Fruit fly (Drosophila melanogaster) whole organism, wandering third instar larva: ENCODE data around the gene Ir10a.
A peak's percentile ranks its signal among the peaks of the same experiment; 100 is the strongest.

Experiments
- Abd-B ChIP-seq: fragments of >200 bp; optimal IDR thresholded peaks from 2 replicates; lab custom pipeline; 2017; ENCODE audit warnings: missing biosample characterization, missing genetic modification characterization
- CG32264 ChIP-seq: fragments of 200-800 bp; sonication (Bioruptor generic); optimal IDR thresholded peaks from 2 replicates; lab custom pipeline; 2016; ENCODE audit warnings: missing biosample characterization, missing genetic modification characterization
- CG9705 ChIP-seq: fragments of 200-800 bp; sonication (Bioruptor generic); optimal IDR thresholded peaks from 2 replicates; lab custom pipeline; 2018; ENCODE audit warnings: missing biosample characterization, mild to moderate bottlenecking, missing genetic modification characterization
- CrebA ChIP-seq: fragments of 200-800 bp; sonication (Bioruptor generic); optimal IDR thresholded peaks from 2 replicates; lab custom pipeline; 2016; ENCODE audit warnings: missing biosample characterization, mild to moderate bottlenecking, missing genetic modification characterization, borderline replicate concordance
- Dfd ChIP-seq: fragments of >200 bp; optimal IDR thresholded peaks from 2 replicates; lab custom pipeline; 2017; ENCODE audit warnings: missing biosample characterization, missing genetic modification characterization
- Dif ChIP-seq: fragments of 200-275, 200-300 bp; sonication (Bioruptor generic); optimal IDR thresholded peaks from 2 replicates; lab custom pipeline; 2018; ENCODE audit warnings: missing biosample characterization, missing genetic modification characterization; ENCODE audit not compliant: partially characterized antibody
- GATAd ChIP-seq: sonication (Bioruptor generic); optimal IDR thresholded peaks from 2 replicates; lab custom pipeline; 2016; ENCODE audit warnings: missing biosample characterization, missing genetic modification characterization
- HLH106 ChIP-seq: fragments of 200-800 bp; optimal IDR thresholded peaks from 3 replicates; lab custom pipeline; 2019; ENCODE audit warnings: missing biosample characterization, mild to moderate bottlenecking, missing genetic modification characterization, moderate library complexity
- Hnf4 ChIP-seq: fragments of 200-800 bp; sonication (Bioruptor generic); optimal IDR thresholded peaks from 2 replicates; lab custom pipeline; 2016; ENCODE audit warnings: missing biosample characterization, mild to moderate bottlenecking, missing genetic modification characterization
- Hr78 ChIP-seq: fragments of >200 bp; optimal IDR thresholded peaks from 2 replicates; lab custom pipeline; 2017; ENCODE audit warnings: missing biosample characterization, missing genetic modification characterization
- Hr83 ChIP-seq: fragments of 200-300 bp; sonication (Bioruptor generic); optimal IDR thresholded peaks from 2 replicates; lab custom pipeline; 2016; ENCODE audit warnings: missing biosample characterization, mild to moderate bottlenecking, missing genetic modification characterization, moderate library complexity; ENCODE audit not compliant: poor library complexity, severe bottlenecking
- Jra ChIP-seq: sonication (Bioruptor generic); optimal IDR thresholded peaks from 2 replicates; lab custom pipeline; 2016; ENCODE audit warnings: missing biosample characterization, missing genetic modification characterization
- Mio ChIP-seq: sonication (Bioruptor generic); optimal IDR thresholded peaks from 2 replicates; lab custom pipeline; 2016; ENCODE audit warnings: missing biosample characterization, missing genetic modification characterization
- Myc ChIP-seq: fragments of >200 bp; optimal IDR thresholded peaks from 2 replicates; lab custom pipeline; 2017
- N ChIP-seq: fragments of >200 bp; optimal IDR thresholded peaks from 2 replicates; lab custom pipeline; 2018; ENCODE audit warnings: missing biosample characterization, missing external identifiers, missing genetic modification characterization
- OdsH ChIP-seq: fragments of 200-800 bp; sonication (Bioruptor generic); optimal IDR thresholded peaks from 2 replicates; lab custom pipeline; 2016; ENCODE audit warnings: missing biosample characterization, mild to moderate bottlenecking, missing genetic modification characterization
- Rel ChIP-seq, 2 experiments: fragments of 200-800 bp; sonication (Bioruptor generic) in 1 of 2; optimal IDR thresholded peaks; 2 replicates in 1 of 2; 3 replicates in 1 of 2; lab custom pipeline; 2016 to 2019; ENCODE audit warnings: mild to moderate bottlenecking in 2 of 2, missing biosample characterization in 2 of 2, missing genetic modification characterization in 2 of 2, moderate library complexity in 1 of 2
- Sp1 ChIP-seq: fragments of 200-800 bp; sonication (Bioruptor generic); optimal IDR thresholded peaks from 3 replicates; lab custom pipeline; 2019; ENCODE audit warnings: missing biosample characterization, mild to moderate bottlenecking, missing genetic modification characterization, moderate library complexity
- Vsx2 ChIP-seq: fragments of 200-300, 225-300 bp; sonication (Bioruptor generic); optimal IDR thresholded peaks from 2 replicates; lab custom pipeline; 2018; ENCODE audit warnings: missing biosample characterization, missing genetic modification characterization; ENCODE audit not compliant: partially characterized antibody
- br ChIP-seq: fragments of 200-800 bp; sonication (Bioruptor generic); optimal IDR thresholded peaks from 2 replicates; lab custom pipeline; 2016; ENCODE audit warnings: missing biosample characterization, missing genetic modification characterization
- brk ChIP-seq: fragments of 200-800 bp; sonication (Bioruptor generic); optimal IDR thresholded peaks from 2 replicates; lab custom pipeline; 2016; ENCODE audit warnings: missing biosample characterization, mild to moderate bottlenecking, missing genetic modification characterization
- dl ChIP-seq, 2 experiments: fragments of 175-275, 200-275 bp in 1 of 2; fragments of 200-275 bp in 1 of 2; sonication (Bioruptor generic); optimal IDR thresholded peaks; lab custom pipeline; 2018; ENCODE audit warnings: mild to moderate bottlenecking in 2 of 2, missing biosample characterization in 2 of 2, missing genetic modification characterization in 2 of 2, moderate library complexity in 2 of 2; ENCODE audit not compliant: partially characterized antibody in 2 of 2, insufficient read depth in 1 of 2
- dmrt93B ChIP-seq: fragments of 200-800 bp; sonication (Bioruptor generic); optimal IDR thresholded peaks from 2 replicates; lab custom pipeline; 2018; ENCODE audit warnings: missing biosample characterization, mild to moderate bottlenecking, missing genetic modification characterization
- dsf ChIP-seq: sonication (Bioruptor generic); optimal IDR thresholded peaks from 2 replicates; lab custom pipeline; 2016; ENCODE audit warnings: missing biosample characterization, missing genetic modification characterization, borderline replicate concordance
- ey ChIP-seq: fragments of 200-800 bp; sonication (Bioruptor generic); optimal IDR thresholded peaks from 2 replicates; lab custom pipeline; 2016; ENCODE audit warnings: missing biosample characterization, missing genetic modification characterization
- foxo ChIP-seq, 2 experiments: fragments of 200-800 bp; sonication (Bioruptor generic); optimal IDR thresholded peaks; 2 replicates in 1 of 2; 3 replicates in 1 of 2; lab custom pipeline; 2016 to 2017; ENCODE audit warnings: missing biosample characterization in 2 of 2, missing genetic modification characterization in 2 of 2
- fru ChIP-seq: fragments of 200-800 bp; sonication (Bioruptor generic); optimal IDR thresholded peaks from 3 replicates; lab custom pipeline; 2016; ENCODE audit warnings: missing biosample characterization, mild to moderate bottlenecking, missing genetic modification characterization
- h ChIP-seq: fragments of 200-800 bp; sonication (Bioruptor generic); optimal IDR thresholded peaks from 3 replicates; lab custom pipeline; 2016; ENCODE audit warnings: missing biosample characterization, mild to moderate bottlenecking, missing genetic modification characterization
- jim ChIP-seq: fragments of 175-275, 200-325 bp; sonication (Bioruptor generic); optimal IDR thresholded peaks from 2 replicates; lab custom pipeline; 2016; ENCODE audit warnings: missing biosample characterization, mild to moderate bottlenecking, missing genetic modification characterization
- lola ChIP-seq: fragments of >200 bp; optimal IDR thresholded peaks from 2 replicates; lab custom pipeline; 2017; ENCODE audit warnings: missing biosample characterization, missing genetic modification characterization
- pan ChIP-seq: fragments of >200 bp; optimal IDR thresholded peaks from 2 replicates; lab custom pipeline; 2017
- psq ChIP-seq: fragments of 200-800 bp; sonication (Bioruptor generic); optimal IDR thresholded peaks from 3 replicates; lab custom pipeline; 2017; ENCODE audit warnings: missing biosample characterization, mild to moderate bottlenecking, missing genetic modification characterization, moderate library complexity
- rgr ChIP-seq: fragments of 200-800 bp; sonication (Bioruptor generic); optimal IDR thresholded peaks from 3 replicates; lab custom pipeline; 2016; ENCODE audit warnings: missing biosample characterization, mild to moderate bottlenecking, missing genetic modification characterization
- sage ChIP-seq: fragments of 200-800 bp; sonication (Bioruptor generic); optimal IDR thresholded peaks from 2 replicates; lab custom pipeline; 2016; ENCODE audit warnings: missing biosample characterization, mild to moderate bottlenecking, missing genetic modification characterization
- sv ChIP-seq: fragments of 200-800 bp; sonication (Bioruptor generic); optimal IDR thresholded peaks from 3 replicates; lab custom pipeline; 2016; ENCODE audit warnings: missing biosample characterization, missing genetic modification characterization
- tai ChIP-seq: sonication (Bioruptor generic); optimal IDR thresholded peaks from 2 replicates; lab custom pipeline; 2016; ENCODE audit warnings: missing biosample characterization, missing genetic modification characterization
- usp ChIP-seq: fragments of >200 bp; optimal IDR thresholded peaks from 2 replicates; lab custom pipeline; 2017; ENCODE audit warnings: missing biosample characterization, missing genetic modification characterization
- woc ChIP-seq: sonication (Bioruptor generic); optimal IDR thresholded peaks from 2 replicates; lab custom pipeline; 2016; ENCODE audit warnings: missing biosample characterization, mild to moderate bottlenecking, missing genetic modification characterization

The Ir10a gene

dm6 chrX:11338973-11339867, 28.2 kb upstream of the Ir10a start (continued):
- no peak for TF ChIP-seq Rel (GFP tag; optimal IDR thresholded peaks at IDR 0.05; lab: Kevin White, UChicago)
- TF ChIP-seq Rel (tag; optimal IDR thresholded peaks at IDR 0.05; lab: Kevin White, UChicago): peak; percentile 4
- TF ChIP-seq, all 38 proteins: peak for 16

dm6 chrX:11338047-11338747, 27.2 kb upstream of the Ir10a start:
- TF ChIP-seq woc (GFP tag; lab: Kevin White, UChicago) (peak; percentile 54), psq (GFP tag; lab: Kevin White, UChicago) (peak; percentile 48), jim (GFP tag; lab: Kevin White, UChicago) (no peak), h (GFP tag; lab: Kevin White, UChicago) (peak; percentile 6), Mio (no peak), pan (lab: Kevin White, UChicago) (no peak), tai (no peak), fru (GFP tag; lab: Kevin White, UChicago) (peak; percentile 85), usp (GFP tag; lab: Kevin White, UChicago) (no peak), Hnf4 (GFP tag; lab: Kevin White, UChicago) (no peak), br (GFP tag; lab: Kevin White, UChicago) (peak; percentile 55), Myc (lab: Kevin White, UChicago) (no peak), CrebA (GFP tag; lab: Kevin White, UChicago) (no peak), Hr78 (GFP tag; lab: Kevin White, UChicago) (no peak), Hr83 (no peak), rgr (GFP tag; lab: Kevin White, UChicago) (no peak), Dfd (GFP tag; lab: Kevin White, UChicago) (no peak), Jra (GFP tag; lab: Kevin White, UChicago) (no peak), GATAd (GFP tag; lab: Kevin White, UChicago) (no peak), brk (GFP tag; lab: Kevin White, UChicago) (no peak), OdsH (GFP tag; lab: Kevin White, UChicago) (peak; percentile 63), lola (GFP tag; lab: Kevin White, UChicago) (no peak), Rel (GFP tag; optimal IDR thresholded peaks at IDR 0.05; lab: Kevin White, UChicago) (no peak), Rel (tag; optimal IDR thresholded peaks at IDR 0.05; lab: Kevin White, UChicago) (no peak), dl (GFP tag; optimal IDR thresholded peaks at IDR 0.05; lab: Kevin White, UChicago; ENCODE audit: insufficient read depth in 1 of 2, partially characterized antibody in 2 of 2) (no peak), sv (peak; percentile 56), CG9705 (GFP tag; lab: Kevin White, UChicago) (peak; percentile 14), dmrt93B (GFP tag; lab: Kevin White, UChicago) (no peak), Vsx2 (GFP tag; lab: Kevin White, UChicago) (no peak), Abd-B (GFP tag; lab: Kevin White, UChicago) (no peak), dsf (GFP tag; lab: Kevin White, UChicago) (no peak), ey (GFP tag; lab: Kevin White, UChicago) (peak; percentile 53), CG32264 (GFP tag; lab: Kevin White, UChicago) (peak; percentile 41), N (GFP tag; lab: Kevin White, UChicago) (no peak), foxo (GFP tag; optimal IDR thresholded peaks at IDR 0.05; lab: Kevin White, UChicago) (peak in 1 of 2 experiments; percentile 85), Sp1 (GFP tag; lab: Kevin White, UChicago) (peak; percentile 76), sage (GFP tag; lab: Kevin White, UChicago) (no peak), HLH106 (tag; lab: Kevin White, UChicago) (peak; percentile 53), Dif (GFP tag; lab: Kevin White, UChicago) (no peak)
